Fruit fly (Drosophila melanogaster): Measurements from ENCODE around the gene Trmt61.
A peak's percentile ranks its signal among the peaks of the same experiment; 100 is the strongest.

Trmt61 gene

dm6 chr3R:26021195-26021914 is 37.9 kb upstream of the Trmt61 start (continued):
- TF ChIP-seq CG16779 (GFP tag; IDR thresholded peaks at IDR 0.05) (no peak), klu (GFP tag; IDR thresholded peaks at IDR 0.05) (peak; percentile 81), Hand (GFP tag; optimal IDR thresholded peaks at IDR 0.05) (peak; percentile 84)

dm6 chr3R:26023252-26023651 is 36.0 kb upstream of the Trmt61 start:
- TF ChIP-seq ase (GFP tag; IDR thresholded peaks at IDR 0.05) = no peak
- no peak for TF ChIP-seq slbo (GFP tag; IDR thresholded peaks at IDR 0.05)
- no peak for TF ChIP-seq Sox100B (GFP tag; optimal IDR thresholded peaks at IDR 0.05)
- no peak for TF ChIP-seq unpg (GFP tag; optimal IDR thresholded peaks at IDR 0.05)
- TF ChIP-seq CG17612 (GFP tag; IDR thresholded peaks at IDR 0.05) = no peak
- TF ChIP-seq Hand (GFP tag; optimal IDR thresholded peaks at IDR 0.05) = no peak
- TF ChIP-seq Spps (tag; optimal IDR thresholded peaks at IDR 0.05) = no peak
- TF ChIP-seq CG12236 (GFP tag; optimal IDR thresholded peaks at IDR 0.05) = no peak
- TF ChIP-seq ATbp (GFP tag; optimal IDR thresholded peaks at IDR 0.05) = no peak
- TF ChIP-seq CG9437 (GFP tag; optimal IDR thresholded peaks at IDR 0.05) = no peak
- TF ChIP-seq mirr (GFP tag; optimal IDR thresholded peaks at IDR 0.05) = no peak
- TF ChIP-seq zfh1 (GFP tag; IDR thresholded peaks at IDR 0.05) = no peak
- no peak for TF ChIP-seq CG3726 (GFP tag; IDR thresholded peaks at IDR 0.05)
- peak in 1 of 2 experiments; percentile 98 for TF ChIP-seq insv (GFP tag; optimal IDR thresholded peaks at IDR 0.05)
- TF ChIP-seq vvl (GFP tag; IDR thresholded peaks at IDR 0.05) = no peak
- TF ChIP-seq en (GFP tag; optimal IDR thresholded peaks at IDR 0.05) = no peak
- TF ChIP-seq Rfx (GFP tag; IDR thresholded peaks at IDR 0.05) = no peak
- TF ChIP-seq ttk (GFP tag; IDR thresholded peaks at IDR 0.05) = no peak
- no peak for TF ChIP-seq Optix (GFP tag; IDR thresholded peaks at IDR 0.05)
- no peak for TF ChIP-seq br (optimal IDR thresholded peaks at IDR 0.05)
- TF ChIP-seq gsb-n (tag; optimal IDR thresholded peaks at IDR 0.05) = peak; percentile 65
- TF ChIP-seq Ets65A (GFP tag) = no peak
- no peak for TF ChIP-seq CG30403 (GFP tag; optimal IDR thresholded peaks at IDR 0.05)
- no peak for TF ChIP-seq Taf1 (GFP tag; IDR thresholded peaks at IDR 0.05)
- TF ChIP-seq GATAe (GFP tag; conservative IDR thresholded peaks at IDR 0.05) = no peak
- no peak for TF ChIP-seq CG15601 (tag; optimal IDR thresholded peaks at IDR 0.05)
- TF ChIP-seq prd (optimal IDR thresholded peaks at IDR 0.05) = no peak
- TF ChIP-seq prd (GFP tag; IDR thresholded peaks at IDR 0.05) = no peak; the same call in 2 of the 3 replicates
- peak; percentile 80 for TF ChIP-seq Elba2 (GFP tag; optimal IDR thresholded peaks at IDR 0.05)
- TF ChIP-seq Chrac-16 (GFP tag; optimal IDR thresholded peaks at IDR 0.05) = no peak
- no peak for TF ChIP-seq CG3407 (GFP tag; optimal IDR thresholded peaks at IDR 0.05)
- TF ChIP-seq lola (GFP tag; optimal IDR thresholded peaks at IDR 0.05) = no peak
- TF ChIP-seq Camta (GFP tag; optimal IDR thresholded peaks at IDR 0.05) = no peak
- TF ChIP-seq CG12659 (GFP tag; optimal IDR thresholded peaks at IDR 0.05) = no peak
- TF ChIP-seq vfl (GFP tag; optimal IDR thresholded peaks at IDR 0.05) = peak; percentile 10
- no peak for TF ChIP-seq Hmr (GFP tag; optimal IDR thresholded peaks at IDR 0.05)
- TF ChIP-seq B-H2 (GFP tag; optimal IDR thresholded peaks at IDR 0.05) = no peak
- no peak for TF ChIP-seq dysf (GFP tag; IDR thresholded peaks at IDR 0.05)
- TF ChIP-seq CG2712 (tag; optimal IDR thresholded peaks at IDR 0.05) = no peak
- peak; percentile 35; the same call in 1 of the 2 replicates for TF ChIP-seq chm (GFP tag; IDR thresholded peaks at IDR 0.05)
- TF ChIP-seq oc (tag; optimal IDR thresholded peaks at IDR 0.05) = peak; percentile 31
- TF ChIP-seq HLHmδ (GFP tag; optimal IDR thresholded peaks at IDR 0.05) = peak; percentile 2
- no peak for TF ChIP-seq CG3065 (GFP tag; optimal IDR thresholded peaks at IDR 0.05)
- TF ChIP-seq zen (tag; optimal IDR thresholded peaks at IDR 0.05) = peak; percentile 78
- no peak for TF ChIP-seq dm (GFP tag; optimal IDR thresholded peaks at IDR 0.05)
- TF ChIP-seq cato (GFP tag; optimal IDR thresholded peaks at IDR 0.05; ENCODE audit: borderline replicate concordance) = no peak
- TF ChIP-seq HHEX (GFP tag; optimal IDR thresholded peaks at IDR 0.05) = no peak
- TF ChIP-seq bab2 (GFP tag; optimal IDR thresholded peaks at IDR 0.05) = no peak
